Worm (Caenorhabditis elegans): ENCODE data around the gene srh-73.

The srh-73 gene

DNA sequence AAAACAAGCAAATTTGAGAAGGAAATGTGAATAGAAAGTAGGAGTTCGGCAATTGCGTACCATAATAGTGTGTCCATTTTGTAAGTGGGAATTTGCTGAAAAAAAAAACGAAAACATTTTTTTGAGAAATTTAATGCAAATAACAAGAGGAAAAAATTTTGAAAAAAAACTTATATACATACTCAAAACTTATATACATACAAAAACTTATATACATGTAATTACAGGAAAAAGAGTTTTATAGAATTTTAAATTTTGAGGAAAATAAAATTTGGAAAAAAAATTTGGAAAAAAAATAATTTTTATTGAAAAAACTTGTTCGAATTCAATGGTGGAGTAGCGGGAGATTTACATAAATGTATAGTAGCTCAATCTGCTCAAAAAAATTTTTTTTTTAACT lies 9.2 kb upstream of the srh-73 start, which contains the start of gene ador-1:
ador-1 (minus strand) TSS at position 101 of the 400 bp plus-strand sequence.
- TF ChIP-seq ceh-13 (GFP tag; optimal IDR thresholded peaks at IDR 0.05) (no peak), aly-1 (tag; optimal IDR thresholded peaks at IDR 0.05) (no peak)

DNA sequence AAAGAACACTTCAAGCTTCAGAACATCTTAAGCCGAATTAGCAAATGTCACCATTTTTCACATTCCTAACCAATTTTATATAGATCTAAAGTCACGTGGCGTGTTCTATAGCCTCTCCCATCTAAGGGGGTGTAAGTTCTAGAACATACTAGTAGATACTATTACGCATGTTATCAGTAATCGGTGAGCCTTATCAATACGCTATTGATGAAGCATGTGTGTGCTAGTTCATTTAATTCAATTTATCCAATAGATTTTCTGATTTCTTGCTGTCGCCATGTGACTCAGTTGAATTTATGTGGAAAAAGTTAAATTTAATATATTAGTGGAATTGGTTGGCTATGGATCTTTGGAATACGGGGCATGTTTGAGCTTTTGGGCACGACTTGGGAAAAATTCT lies 5.5 kb upstream of the srh-73 start:
- no peak for TF ChIP-seq ama-1 (optimal IDR thresholded peaks at IDR 0.05)
- TF ChIP-seq hmg-4 (GFP tag; optimal IDR thresholded peaks at IDR 0.05) = no peak
- TF ChIP-seq ets-7 (tag; optimal IDR thresholded peaks at IDR 0.05) = no peak
- no peak for TF ChIP-seq F13C5.2 (tag; optimal IDR thresholded peaks at IDR 0.05)
- TF ChIP-seq sea-1 (GFP tag; conservative IDR thresholded peaks at IDR 0.05) = no peak
- no peak for TF ChIP-seq ceh-36 (tag; optimal IDR thresholded peaks at IDR 0.05)
- TF ChIP-seq aly-1 (tag; optimal IDR thresholded peaks at IDR 0.05) = no peak
- TF ChIP-seq tra-4 (tag; optimal IDR thresholded peaks at IDR 0.05) = no peak
- no peak for TF ChIP-seq flt-1 (GFP tag; IDR thresholded peaks at IDR 0.05)
- no peak for TF ChIP-seq scrt-1 (GFP tag; IDR thresholded peaks at IDR 0.05)
- TF ChIP-seq tbx-11 (GFP tag; IDR thresholded peaks at IDR 0.05) = no peak
- TF ChIP-seq B0310.2 (tag; optimal IDR thresholded peaks at IDR 0.05) = no peak
- no peak for TF ChIP-seq ceh-13 (GFP tag; optimal IDR thresholded peaks at IDR 0.05)
- TF ChIP-seq tbx-37 (GFP tag; conservative IDR thresholded peaks at IDR 0.05) = no peak
- TF ChIP-seq hnd-1 (tag; optimal IDR thresholded peaks at IDR 0.05) = no peak
- TF ChIP-seq pes-1 (GFP tag; IDR thresholded peaks at IDR 0.05) = no peak

DNA sequence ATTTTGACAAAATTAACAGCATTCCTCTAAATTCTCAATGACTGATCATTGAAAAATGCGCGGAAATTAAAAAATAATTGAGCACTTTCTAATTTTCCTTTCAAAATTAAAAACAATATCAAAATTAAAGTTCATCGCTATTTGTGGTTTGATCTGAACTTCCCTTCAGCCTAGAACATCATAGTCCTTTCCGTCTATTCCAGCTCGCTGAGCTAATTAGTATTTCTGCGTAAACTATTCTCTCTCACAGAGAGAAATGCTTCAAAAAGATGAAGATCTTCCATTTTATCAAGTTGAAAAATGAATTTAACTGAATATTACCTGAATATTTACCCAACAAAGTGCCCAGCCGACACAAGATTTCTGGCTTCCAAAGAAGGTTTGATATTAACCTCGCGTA lies 4.9 kb upstream of the srh-73 start, which contains the start of gene srh-68:
srh-68 (plus strand) TSS at position 301 of the 400 bp plus-strand sequence.
- no peak for TF ChIP-seq sea-1 (GFP tag; conservative IDR thresholded peaks at IDR 0.05)
- TF ChIP-seq ama-1 (optimal IDR thresholded peaks at IDR 0.05) = no peak
- TF ChIP-seq ceh-13 (GFP tag; optimal IDR thresholded peaks at IDR 0.05) = no peak
- TF ChIP-seq hmg-4 (GFP tag; optimal IDR thresholded peaks at IDR 0.05) = no peak
- no peak for TF ChIP-seq tra-4 (tag; optimal IDR thresholded peaks at IDR 0.05)
- TF ChIP-seq aly-1 (tag; optimal IDR thresholded peaks at IDR 0.05) = no peak
- TF ChIP-seq hnd-1 (tag; optimal IDR thresholded peaks at IDR 0.05) = no peak
- no peak for TF ChIP-seq F13C5.2 (tag; optimal IDR thresholded peaks at IDR 0.05)
- no peak for TF ChIP-seq hmbx-1 (tag; optimal IDR thresholded peaks at IDR 0.05)
- TF ChIP-seq scrt-1 (GFP tag; IDR thresholded peaks at IDR 0.05) = no peak
- TF ChIP-seq tbx-37 (GFP tag; conservative IDR thresholded peaks at IDR 0.05) = no peak
- no peak for TF ChIP-seq flt-1 (GFP tag; IDR thresholded peaks at IDR 0.05)
- TF ChIP-seq B0310.2 (tag; optimal IDR thresholded peaks at IDR 0.05) = no peak
- no peak for TF ChIP-seq tbx-11 (GFP tag; IDR thresholded peaks at IDR 0.05)
- no peak for TF ChIP-seq ceh-36 (tag; optimal IDR thresholded peaks at IDR 0.05)
- no peak for TF ChIP-seq pes-1 (GFP tag; IDR thresholded peaks at IDR 0.05)
- TF ChIP-seq ets-7 (tag; optimal IDR thresholded peaks at IDR 0.05) = no peak

DNA sequence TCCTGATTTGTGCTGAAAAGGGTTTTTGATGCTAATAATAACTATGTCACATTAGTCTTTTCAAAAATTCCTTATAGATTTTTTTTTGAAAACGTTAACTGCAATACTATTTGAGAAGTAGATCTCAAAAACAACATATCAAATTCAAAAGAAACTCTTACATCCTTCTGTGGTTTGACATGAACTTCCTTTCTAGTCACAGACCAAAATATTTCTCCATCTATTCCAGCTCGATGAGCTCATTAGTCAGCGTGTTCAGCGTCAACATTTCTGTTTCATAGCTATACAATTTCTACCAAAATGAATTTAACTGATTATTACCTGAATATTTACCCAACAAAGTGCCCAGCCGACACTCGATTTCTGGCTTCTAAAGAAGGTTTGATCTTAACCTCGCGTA lies 3.3 kb upstream of the srh-73 start, which contains the start of gene srh-67:
srh-67 (plus strand) TSS at position 301 of the 400 bp plus-strand sequence.
- no peak for TF ChIP-seq hnd-1 (tag; optimal IDR thresholded peaks at IDR 0.05)
- no peak for TF ChIP-seq ceh-36 (tag; optimal IDR thresholded peaks at IDR 0.05)
- no peak for TF ChIP-seq ets-7 (tag; optimal IDR thresholded peaks at IDR 0.05)
- no peak for TF ChIP-seq aly-1 (tag; optimal IDR thresholded peaks at IDR 0.05)
- TF ChIP-seq F13C5.2 (tag; optimal IDR thresholded peaks at IDR 0.05) = no peak
- TF ChIP-seq hmbx-1 (tag; optimal IDR thresholded peaks at IDR 0.05) = no peak
- TF ChIP-seq flt-1 (GFP tag; IDR thresholded peaks at IDR 0.05) = no peak
- no peak for TF ChIP-seq sea-1 (GFP tag; conservative IDR thresholded peaks at IDR 0.05)
- TF ChIP-seq ceh-13 (GFP tag; optimal IDR thresholded peaks at IDR 0.05) = no peak
- TF ChIP-seq tbx-11 (GFP tag; IDR thresholded peaks at IDR 0.05) = no peak
- no peak for TF ChIP-seq B0310.2 (tag; optimal IDR thresholded peaks at IDR 0.05)
- TF ChIP-seq scrt-1 (GFP tag; IDR thresholded peaks at IDR 0.05) = no peak
- no peak for TF ChIP-seq tra-4 (tag; optimal IDR thresholded peaks at IDR 0.05)

ce11 chrII:12514620-12515019 lies 2.7 kb downstream of the srh-73 start, which contains the start of gene srh-69:
srh-69 (minus strand) TSS chrII:12514720.
- TF ChIP-seq sea-1 (GFP tag; conservative IDR thresholded peaks at IDR 0.05) (no peak), tra-4 (tag; optimal IDR thresholded peaks at IDR 0.05) (no peak), ama-1 (optimal IDR thresholded peaks at IDR 0.05) (no peak), tbx-37 (GFP tag; conservative IDR thresholded peaks at IDR 0.05) (no peak), ets-7 (tag; optimal IDR thresholded peaks at IDR 0.05) (no peak), hmbx-1 (tag; optimal IDR thresholded peaks at IDR 0.05) (no peak), pes-1 (GFP tag; IDR thresholded peaks at IDR 0.05) (no peak)

DNA sequence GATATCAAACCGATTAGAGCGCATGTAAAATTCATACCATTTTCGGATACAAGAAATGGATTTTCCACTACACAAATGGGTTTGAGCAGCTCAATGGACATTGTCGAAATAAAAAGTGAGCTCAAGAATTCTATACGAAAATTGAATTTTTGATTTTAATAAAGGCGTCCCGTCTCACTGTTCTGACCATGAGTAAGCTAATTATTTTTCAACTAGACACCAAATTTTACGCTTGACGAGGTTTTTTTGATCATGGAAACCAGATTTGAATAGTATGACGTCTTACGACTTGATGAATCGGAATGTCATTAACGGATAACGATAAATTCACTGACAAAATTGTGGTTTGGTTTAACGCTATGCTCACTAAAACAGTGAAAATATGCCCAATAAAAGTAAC lies 4.3 kb downstream of the srh-73 start, which contains the start of gene srh-61:
srh-61 (minus strand) TSS at position 101 of the 400 bp plus-strand sequence.
- no peak for TF ChIP-seq tbx-37 (GFP tag; conservative IDR thresholded peaks at IDR 0.05)
- no peak for TF ChIP-seq F13C5.2 (tag; optimal IDR thresholded peaks at IDR 0.05)
- TF ChIP-seq hmbx-1 (tag; optimal IDR thresholded peaks at IDR 0.05) = no peak
- no peak for TF ChIP-seq tra-4 (tag; optimal IDR thresholded peaks at IDR 0.05)
- TF ChIP-seq sea-1 (GFP tag; conservative IDR thresholded peaks at IDR 0.05) = no peak
- TF ChIP-seq ama-1 (optimal IDR thresholded peaks at IDR 0.05) = no peak
- TF ChIP-seq tbx-11 (GFP tag; IDR thresholded peaks at IDR 0.05) = no peak
- TF ChIP-seq ceh-13 (GFP tag; optimal IDR thresholded peaks at IDR 0.05) = no peak
- TF ChIP-seq ceh-36 (tag; optimal IDR thresholded peaks at IDR 0.05) = no peak
- TF ChIP-seq flt-1 (GFP tag; IDR thresholded peaks at IDR 0.05) = no peak

DNA sequence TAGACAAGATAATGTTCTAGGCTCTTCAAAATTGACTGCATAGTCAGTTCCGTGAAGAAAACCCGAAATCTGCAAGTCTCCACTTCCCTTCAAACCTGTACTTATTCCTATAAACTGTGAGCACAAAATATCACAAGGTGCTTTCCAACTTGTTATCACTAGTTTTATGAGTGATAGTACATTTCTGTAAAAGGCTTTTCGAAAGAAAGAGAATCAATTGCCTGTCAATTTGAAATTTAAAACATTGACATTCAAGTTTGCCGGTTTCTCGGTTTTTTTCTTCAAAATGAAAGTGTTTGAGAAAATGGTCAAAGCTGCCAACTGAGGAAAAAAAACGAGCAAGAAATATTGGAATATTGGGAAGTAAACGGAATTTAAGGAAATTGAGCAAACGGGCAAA lies 6.0 kb downstream of the srh-73 start:
- no peak for TF ChIP-seq hnd-1 (tag; optimal IDR thresholded peaks at IDR 0.05)
- TF ChIP-seq ets-7 (tag; optimal IDR thresholded peaks at IDR 0.05) = no peak
- TF ChIP-seq aly-1 (tag; optimal IDR thresholded peaks at IDR 0.05) = no peak
- no peak for TF ChIP-seq F13C5.2 (tag; optimal IDR thresholded peaks at IDR 0.05)
- TF ChIP-seq hmg-4 (GFP tag; optimal IDR thresholded peaks at IDR 0.05) = no peak
- no peak for TF ChIP-seq ceh-36 (tag; optimal IDR thresholded peaks at IDR 0.05)
- TF ChIP-seq sea-1 (GFP tag; conservative IDR thresholded peaks at IDR 0.05) = no peak
- TF ChIP-seq tbx-11 (GFP tag; IDR thresholded peaks at IDR 0.05) = no peak
- no peak for TF ChIP-seq hmbx-1 (tag; optimal IDR thresholded peaks at IDR 0.05)
- TF ChIP-seq flt-1 (GFP tag; IDR thresholded peaks at IDR 0.05) = no peak

Data from whole organism, early embryonic.